Fruit fly (Drosophila melanogaster) whole organism, prepupa: Measurements from ENCODE around the gene CG13679.

ENCODE experiments used
- Blimp-1 ChIP-seq: fragments of 200-800 bp; sonication (Bioruptor generic); optimal IDR thresholded peaks from 3 replicates; lab custom pipeline; 2017; ENCODE audit warnings: missing biosample characterization, missing genetic modification characterization, mild to moderate bottlenecking, moderate library complexity, missing genetic modification reagents
- CG10631 ChIP-seq: fragments of 200-800 bp; sonication (Bioruptor generic); optimal IDR thresholded peaks from 2 replicates; lab custom pipeline; 2016; ENCODE audit warnings: missing biosample characterization, missing genetic modification characterization
- CG10669 ChIP-seq: fragments of 200-800 bp; sonication (Bioruptor generic); optimal IDR thresholded peaks from 3 replicates; lab custom pipeline; 2018; ENCODE audit warnings: missing biosample characterization, mild to moderate bottlenecking, missing genetic modification characterization, moderate library complexity
- CG11294 ChIP-seq: fragments of 200-800 bp; sonication (Bioruptor generic); IDR thresholded peaks from 2 replicates; pipeline ENCODE4 v1.3.6; 2022; ENCODE audit warnings: missing biosample characterization, missing genetic modification characterization
- CG11902 ChIP-seq: fragments of 200-800 bp; sonication (Bioruptor generic); optimal IDR thresholded peaks from 3 replicates; lab custom pipeline; 2016; ENCODE audit warnings: missing biosample characterization, missing genetic modification characterization
- CG3032 ChIP-seq: fragments of 200-800 bp; optimal IDR thresholded peaks from 2 replicates; lab custom pipeline; 2019; ENCODE audit warnings: missing biosample characterization, mild to moderate bottlenecking, missing genetic modification characterization, moderate library complexity
- CG31627 ChIP-seq: fragments of 200-800 bp; sonication (Bioruptor generic); optimal IDR thresholded peaks from 3 replicates; lab custom pipeline; 2016; ENCODE audit warnings: missing biosample characterization, missing genetic modification characterization
- CG32006 ChIP-seq: fragments of 200-800 bp; sonication (Bioruptor generic); optimal IDR thresholded peaks from 3 replicates; lab custom pipeline; 2017; ENCODE audit warnings: missing biosample characterization, mild to moderate bottlenecking, missing genetic modification characterization
- CG3919 ChIP-seq: fragments of 200-800 bp; sonication (Bioruptor generic); optimal IDR thresholded peaks from 3 replicates; lab custom pipeline; 2016; ENCODE audit warnings: missing biosample characterization, missing genetic modification characterization
- CG4318 ChIP-seq: fragments of 200-800 bp; sonication (Bioruptor generic); optimal IDR thresholded peaks from 3 replicates; lab custom pipeline; 2017; ENCODE audit warnings: missing biosample characterization, mild to moderate bottlenecking, missing genetic modification characterization
- CG6163 ChIP-seq: fragments of 200-800 bp; sonication (Bioruptor generic); IDR thresholded peaks from 3 replicates; pipeline ENCODE4 v1.3.6; 2022; ENCODE audit warnings: missing biosample characterization, missing genetic modification characterization
- CG6276 ChIP-seq: fragments of 200-800 bp; sonication (Bioruptor generic); optimal IDR thresholded peaks from 2 replicates; lab custom pipeline; 2017; ENCODE audit warnings: missing biosample characterization, mild to moderate bottlenecking, missing genetic modification characterization
- CG6792 ChIP-seq: fragments of 200-800 bp; sonication (Bioruptor generic); optimal IDR thresholded peaks from 3 replicates; lab custom pipeline; 2016; ENCODE audit warnings: missing biosample characterization, missing genetic modification characterization
- CG6808 ChIP-seq: fragments of 200-800 bp; sonication (Bioruptor generic); optimal IDR thresholded peaks from 3 replicates; lab custom pipeline; 2017; ENCODE audit warnings: missing biosample characterization, missing genetic modification characterization, mild to moderate bottlenecking, moderate library complexity, missing genetic modification reagents
- CG6854 ChIP-seq: fragments of 200-800 bp; sonication (Bioruptor generic); optimal IDR thresholded peaks from 2 replicates; lab custom pipeline; 2017; ENCODE audit warnings: missing biosample characterization, mild to moderate bottlenecking, missing genetic modification characterization
- CG7368 ChIP-seq: fragments of 200-800 bp; sonication (Bioruptor generic); optimal IDR thresholded peaks from 3 replicates; lab custom pipeline; 2016; ENCODE audit warnings: missing biosample characterization, missing genetic modification characterization
- CG8119 ChIP-seq: fragments of 200-800 bp; sonication (Bioruptor generic); IDR thresholded peaks from 3 replicates; pipeline ENCODE4 v1.3.6; 2022; ENCODE audit warnings: missing biosample characterization, missing genetic modification characterization
- CG8319 ChIP-seq: fragments of 200-800 bp; sonication (Bioruptor generic); optimal IDR thresholded peaks from 3 replicates; lab custom pipeline; 2016; ENCODE audit warnings: missing biosample characterization, missing genetic modification characterization
- CG9139 ChIP-seq: fragments of 200-800 bp; sonication (Bioruptor generic); optimal IDR thresholded peaks from 3 replicates; lab custom pipeline; 2017; ENCODE audit warnings: missing biosample characterization, mild to moderate bottlenecking, missing genetic modification characterization
- Eip75B ChIP-seq: fragments of 200-800 bp; sonication (Bioruptor generic); optimal IDR thresholded peaks from 3 replicates; lab custom pipeline; 2016; ENCODE audit warnings: missing biosample characterization, missing genetic modification characterization
- Eip78C ChIP-seq: fragments of 200-800 bp; sonication (Bioruptor generic); peaks from one replicate; lab custom pipeline; 2016; ENCODE audit warnings: missing biosample characterization, missing genetic modification characterization
- Ets21C ChIP-seq: fragments of 200-800 bp; sonication (Bioruptor generic); optimal IDR thresholded peaks from 3 replicates; lab custom pipeline; 2016; ENCODE audit warnings: missing biosample characterization, missing genetic modification characterization
- Ets96B ChIP-seq: fragments of 200-800 bp; optimal IDR thresholded peaks from 2 replicates; lab custom pipeline; 2019; ENCODE audit warnings: missing biosample characterization, mild to moderate bottlenecking, missing genetic modification characterization, moderate library complexity
- Gug ChIP-seq: fragments of 200-800 bp; sonication (Bioruptor generic); IDR thresholded peaks from 2 replicates; pipeline ENCODE4 v1.3.6; 2022; ENCODE audit warnings: missing biosample characterization, missing genetic modification characterization
- Hr38 ChIP-seq: sonication (Bioruptor generic); optimal IDR thresholded peaks from 2 replicates; lab custom pipeline; 2016; ENCODE audit warnings: missing biosample characterization, missing genetic modification characterization
- Hr39 ChIP-seq: fragments of 200-800 bp; sonication (Bioruptor generic); optimal IDR thresholded peaks from 2 replicates; lab custom pipeline; 2016; ENCODE audit warnings: missing biosample characterization, missing genetic modification characterization
- Hr4 ChIP-seq: fragments of 200-800 bp; sonication (Bioruptor generic); optimal IDR thresholded peaks from 3 replicates; lab custom pipeline; 2016; ENCODE audit warnings: missing biosample characterization, missing genetic modification characterization
- Met ChIP-seq: fragments of 200-800 bp; sonication (Bioruptor generic); optimal IDR thresholded peaks from 3 replicates; lab custom pipeline; 2016; ENCODE audit warnings: missing biosample characterization, missing genetic modification characterization
- OdsH ChIP-seq: fragments of 200-800 bp; sonication (Bioruptor generic); optimal IDR thresholded peaks from 3 replicates; lab custom pipeline; 2016; ENCODE audit warnings: missing biosample characterization, missing genetic modification characterization
- Smox ChIP-seq: fragments of 200-800 bp; sonication (Bioruptor generic); optimal IDR thresholded peaks from 3 replicates; lab custom pipeline; 2016; ENCODE audit warnings: missing biosample characterization, missing genetic modification characterization
- Sox14 ChIP-seq: fragments of 200-800 bp; sonication (Bioruptor generic); optimal IDR thresholded peaks from 3 replicates; lab custom pipeline; 2016; ENCODE audit warnings: missing biosample characterization, missing genetic modification characterization
- achi ChIP-seq: fragments of 200-800 bp; sonication (Bioruptor generic); optimal IDR thresholded peaks from 3 replicates; lab custom pipeline; 2016; ENCODE audit warnings: missing biosample characterization, missing genetic modification characterization
- cyc ChIP-seq: fragments of 200-800 bp; sonication (Bioruptor generic); optimal IDR thresholded peaks from 3 replicates; lab custom pipeline; 2016; ENCODE audit warnings: missing biosample characterization, missing genetic modification characterization
- dac ChIP-seq: fragments of 200-800 bp; sonication (Bioruptor generic); optimal IDR thresholded peaks from 2 replicates; lab custom pipeline; 2017; ENCODE audit warnings: missing biosample characterization, mild to moderate bottlenecking, missing genetic modification characterization
- dsx ChIP-seq: fragments of 200-800 bp; optimal IDR thresholded peaks from 3 replicates; lab custom pipeline; 2019; ENCODE audit warnings: missing biosample characterization, mild to moderate bottlenecking, missing genetic modification characterization, moderate library complexity; ENCODE audit not compliant: poor library complexity, severe bottlenecking
- eg ChIP-seq: fragments of 200-800 bp; sonication (Bioruptor generic); IDR thresholded peaks from 3 replicates; pipeline ENCODE4 v1.3.6; 2022; ENCODE audit warnings: missing biosample characterization, missing genetic modification characterization
- fd59A ChIP-seq: fragments of 200-800 bp; sonication (Bioruptor generic); optimal IDR thresholded peaks from 2 replicates; lab custom pipeline; 2017; ENCODE audit warnings: missing biosample characterization, mild to moderate bottlenecking, missing genetic modification characterization, missing genetic modification reagents
- fd85E ChIP-seq: fragments of 200-800 bp; sonication (Bioruptor generic); optimal IDR thresholded peaks from 3 replicates; lab custom pipeline; 2016; ENCODE audit warnings: missing biosample characterization, missing genetic modification characterization
- fkh ChIP-seq: fragments of 200-800 bp; sonication (Bioruptor generic); optimal IDR thresholded peaks from 3 replicates; lab custom pipeline; 2017; ENCODE audit warnings: missing biosample characterization, mild to moderate bottlenecking, missing genetic modification characterization, moderate library complexity
- lz ChIP-seq: fragments of 200-800 bp; sonication (Bioruptor generic); optimal IDR thresholded peaks from 3 replicates; lab custom pipeline; 2016; ENCODE audit warnings: missing biosample characterization, missing genetic modification characterization
- net ChIP-seq: fragments of 200-800 bp; sonication (Bioruptor generic); optimal IDR thresholded peaks from 3 replicates; lab custom pipeline; 2016; ENCODE audit warnings: missing biosample characterization, missing genetic modification characterization
- salr ChIP-seq, 2 experiments: fragments of 200-800 bp; sonication (Bioruptor generic); optimal IDR thresholded peaks; 3 replicates each; lab custom pipeline; 2016 to 2018; ENCODE audit warnings: missing biosample characterization in 2 of 2, missing genetic modification characterization in 2 of 2, mild to moderate bottlenecking in 1 of 2
- spab ChIP-seq: fragments of 200-800 bp; sonication (Bioruptor generic); optimal IDR thresholded peaks from 2 replicates; lab custom pipeline; 2017; ENCODE audit warnings: missing biosample characterization, mild to moderate bottlenecking, missing genetic modification characterization, missing genetic modification reagents
- ss ChIP-seq, 2 experiments: fragments of 200-800 bp; sonication (Bioruptor generic); optimal IDR thresholded peaks; 2 replicates in 1 of 2; 3 replicates in 1 of 2; lab custom pipeline; 2017 to 2018; ENCODE audit warnings: mild to moderate bottlenecking in 2 of 2, missing biosample characterization in 2 of 2, missing genetic modification characterization in 2 of 2, moderate library complexity in 1 of 2
- svp ChIP-seq: fragments of 200-800 bp; sonication (Bioruptor generic); peaks from one replicate; lab custom pipeline; 2016; ENCODE audit warnings: missing biosample characterization, missing genetic modification characterization
- topi ChIP-seq: fragments of 200-800 bp; sonication (Bioruptor generic); optimal IDR thresholded peaks from 3 replicates; lab custom pipeline; 2016; ENCODE audit warnings: missing biosample characterization, missing genetic modification characterization
- vri ChIP-seq: fragments of 200-800 bp; sonication (Bioruptor generic); optimal IDR thresholded peaks from 3 replicates; lab custom pipeline; 2016; ENCODE audit warnings: missing biosample characterization, mild to moderate bottlenecking, missing genetic modification characterization

Gene CG13679

dm6 chr3L:8202317-8202842 lies at the start of gene CG13679, which contains the start of gene CG7366:
TSS of gene CG13679 (plus strand) at chr3L:8202792.
TSS of gene CG7366 (minus strand) at chr3L:8202417.
- TF ChIP-seq spab (no peak), CG10631 (GFP tag; lab: Kevin White, UChicago) (no peak), eg (GFP tag; lab: Robert Waterston, UW) (no peak), Gug (no peak), Eip78C (GFP tag; lab: Kevin White, UChicago) (no peak), CG7368 (GFP tag; lab: Kevin White, UChicago) (no peak), svp (GFP tag; lab: Kevin White, UChicago) (no peak), topi (GFP tag; lab: Kevin White, UChicago) (no peak), CG6276 (no peak), fkh (no peak), CG3919 (no peak)

dm6 chr3L:8153206-8153996 lies 49.2 kb upstream of the CG13679 start:
- TF ChIP-seq net (GFP tag; lab: Kevin White, UChicago), result peak; percentile 90
- TF ChIP-seq dsx, result peak; percentile 2
- no peak for TF ChIP-seq Ets21C (GFP tag; lab: Kevin White, UChicago)
- peak; percentile 62 for TF ChIP-seq Met (GFP tag; lab: Kevin White, UChicago)
- TF ChIP-seq CG6854 (GFP tag; lab: Kevin White, UChicago), result no peak
- peak; percentile 95 for TF ChIP-seq CG32006 (GFP tag; lab: Kevin White, UChicago)
- peak; percentile 65 for TF ChIP-seq fd59A (GFP tag; lab: Kevin White, UChicago)
- TF ChIP-seq fkh, result no peak
- TF ChIP-seq CG3032 (tag; lab: Kevin White, UChicago), result peak; percentile 53
- TF ChIP-seq CG6792, result peak; percentile 61
- TF ChIP-seq topi (GFP tag; lab: Kevin White, UChicago), result peak; percentile 62
- TF ChIP-seq achi (GFP tag; lab: Kevin White, UChicago), result peak; percentile 87
- peak; percentile 51 for TF ChIP-seq lz (GFP tag; lab: Kevin White, UChicago)
- TF ChIP-seq Blimp-1 (GFP tag; lab: Kevin White, UChicago), result no peak
- TF ChIP-seq CG8119 (GFP tag; lab: Robert Waterston, UW), result peak; percentile 95
- peak; percentile 90 for TF ChIP-seq OdsH (GFP tag; lab: Kevin White, UChicago)
- peak; percentile 47 for TF ChIP-seq CG6808
- TF ChIP-seq Gug, result peak; percentile 89
- TF ChIP-seq fd85E, result no peak
- TF ChIP-seq Ets96B (tag; lab: Kevin White, UChicago), result peak; percentile 52
- TF ChIP-seq CG6163, result peak; percentile 94
- peak; percentile 29 for TF ChIP-seq Smox (GFP tag; lab: Kevin White, UChicago)
- peak; percentile 46 for TF ChIP-seq CG31627
- TF ChIP-seq cyc, result peak; percentile 50
- peak; percentile 53 for TF ChIP-seq spab
- peak; percentile 52 for TF ChIP-seq CG11902 (GFP tag; lab: Kevin White, UChicago)
- peak; percentile 96 for TF ChIP-seq Hr4
- TF ChIP-seq CG4318, result peak; percentile 88
- TF ChIP-seq Hr38 (GFP tag; lab: Kevin White, UChicago), result peak; percentile 63
- no peak for TF ChIP-seq CG9139 (GFP tag; lab: Kevin White, UChicago)
- TF ChIP-seq vri, result peak; percentile 17
- TF ChIP-seq Eip75B (GFP tag; lab: Kevin White, UChicago), result peak; percentile 64
- TF ChIP-seq svp (GFP tag; lab: Kevin White, UChicago), result no peak
- peak; percentile 92 for TF ChIP-seq CG11294 (GFP tag; lab: Robert Waterston, UW)
- peak; percentile 96 for TF ChIP-seq eg (GFP tag; lab: Robert Waterston, UW)
- peak; percentile 47 for TF ChIP-seq CG8319
- TF ChIP-seq CG3919, result peak; percentile 89
- peak; percentile 54 for TF ChIP-seq CG10669 (GFP tag; lab: Kevin White, UChicago)
- peak in 1 of 2 experiments; percentile 55 for TF ChIP-seq ss (GFP tag; optimal IDR thresholded peaks at IDR 0.05; lab: Kevin White, UChicago)
- peak; percentile 83 for TF ChIP-seq dac
- TF ChIP-seq salr (GFP tag; optimal IDR thresholded peaks at IDR 0.05; lab: Kevin White, UChicago), result peak; percentile 13 to 90
- peak; percentile 78 for TF ChIP-seq Sox14 (GFP tag; lab: Kevin White, UChicago)
- TF ChIP-seq Hr39 (GFP tag; lab: Kevin White, UChicago), result peak; percentile 48
